Worm (Caenorhabditis elegans) whole organism, young adult: Measurements from ENCODE around the gene srg-44.

Experiments
- akir-1 ChIP-seq: fragments of 200-800 bp; sonication (Bioruptor generic); optimal IDR thresholded peaks from 2 replicates; lab custom pipeline; 2018; ENCODE audit warnings: mild to moderate bottlenecking, missing genetic modification characterization, moderate library complexity, missing compliant biosample characterization
- aptf-2 ChIP-seq: fragments of 200-800 bp; sonication (Bioruptor generic); conservative IDR thresholded peaks from 2 replicates; pipeline ENCODE4 v1.3.6; 2022; ENCODE audit warnings: missing genetic modification reagents, missing genetic modification characterization, missing compliant biosample characterization
- aptf-3 ChIP-seq: fragments of 200-800 bp; sonication (Bioruptor generic); IDR thresholded peaks from 2 replicates; pipeline ENCODE4 v1.3.6; 2022; ENCODE audit warnings: missing genetic modification characterization, missing compliant biosample characterization
- hsf-1 ChIP-seq: fragments of 200-800 bp; sonication (Bioruptor generic); IDR thresholded peaks from 2 replicates; pipeline ENCODE4 v1.3.6; 2022; ENCODE audit warnings: missing genetic modification reagents, missing genetic modification characterization, missing compliant biosample characterization
- nfya-2 ChIP-seq: fragments of 200-800 bp; sonication (Bioruptor generic); IDR thresholded peaks from 2 replicates; pipeline ENCODE4 v1.3.6; 2022; ENCODE audit warnings: missing genetic modification reagents, missing genetic modification characterization, missing compliant biosample characterization
- sptf-2 ChIP-seq: fragments of 200-800 bp; sonication (Bioruptor generic); optimal IDR thresholded peaks from 2 replicates; lab custom pipeline; 2018; ENCODE audit warnings: mild to moderate bottlenecking, missing genetic modification characterization, missing compliant biosample characterization
- unc-130 ChIP-seq: sonication (generic microtip); optimal IDR thresholded peaks from 2 replicates; lab custom pipeline; 2016; ENCODE audit warnings: missing genetic modification reagents, missing genetic modification characterization, missing compliant biosample characterization

DNA sequence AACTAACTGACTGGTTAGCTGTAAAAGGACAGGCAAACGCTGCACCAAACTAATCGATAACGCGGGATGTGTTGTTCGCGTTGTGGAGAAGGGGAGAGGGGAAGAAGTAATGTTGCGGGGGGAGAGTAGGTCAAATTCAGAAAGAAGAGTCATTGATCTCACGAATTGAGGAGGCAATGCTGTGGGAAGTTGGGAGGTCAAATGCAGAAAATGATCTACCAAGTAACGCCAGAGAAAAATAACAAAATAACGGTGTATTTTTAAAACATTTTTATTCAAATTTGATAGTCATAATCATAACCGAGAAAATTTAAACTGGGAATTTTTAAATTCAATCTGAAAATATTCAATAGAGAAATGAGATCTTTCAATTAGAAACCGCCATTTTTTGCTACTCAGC, 21.5 kb downstream of the srg-44 start, which contains the start of gene lsy-27:
- no peak for TF ChIP-seq aptf-3
- no peak for TF ChIP-seq nfya-2 (GFP tag; lab: Robert Waterston, UW)
- no peak for TF ChIP-seq aptf-2 (GFP tag; lab: Robert Waterston, UW)
- TF ChIP-seq unc-130 (GFP tag; lab: Kevin White, UChicago), result no peak
- TF ChIP-seq akir-1 (GFP tag; lab: Kevin White, UChicago), result no peak
- TF ChIP-seq sptf-2, result no peak
- no peak for TF ChIP-seq hsf-1 (GFP tag; lab: Robert Waterston, UW)
